Worm (Caenorhabditis elegans): ENCODE results near the gene pcs-1.

ce11 chrII:11592023-11592422 lies 14.5 kb upstream of the pcs-1 start, which contains the start of gene F07A11.1:
- TF ChIP-seq mel-28 (tag; optimal IDR thresholded peaks at IDR 0.05; ENCODE audit: borderline replicate concordance) (no peak), madf-10 (tag; optimal IDR thresholded peaks at IDR 0.05) (no peak), sea-2 (GFP tag; IDR thresholded peaks at IDR 0.05) (no peak), madf-8 (GFP tag; conservative IDR thresholded peaks at IDR 0.05) (0 out of 2 replicates have a peak, but pooled peaks have one; percentile 20), mes-4 (tag; optimal IDR thresholded peaks at IDR 0.05) (no peak), ztf-18 (tag; optimal IDR thresholded peaks at IDR 0.05) (no peak), dpff-1 (tag; optimal IDR thresholded peaks at IDR 0.05) (no peak), T26A5.8 (tag; optimal IDR thresholded peaks at IDR 0.05) (no peak), F10E7.11 (tag; optimal IDR thresholded peaks at IDR 0.05) (no peak), sdz-38 (tag; optimal IDR thresholded peaks at IDR 0.05) (no peak), akir-1 (GFP tag; optimal IDR thresholded peaks at IDR 0.05) (no peak), ztf-25 (GFP tag; IDR thresholded peaks at IDR 0.05) (no peak), F57A8.1 (GFP tag; optimal IDR thresholded peaks at IDR 0.05) (no peak)
